Worm (Caenorhabditis elegans) whole organism, young adult: ENCODE data around the gene srw-101.

Source experiments
- B0019.2 ChIP-seq: fragments of 200-800 bp; sonication (Bioruptor generic); conservative IDR thresholded peaks from 2 replicates; pipeline ENCODE4 v1.3.6; 2022; ENCODE audit warnings: missing genetic modification reagents, missing genetic modification characterization, missing compliant biosample characterization
- F49E8.2 ChIP-seq: sonication (generic microtip); optimal IDR thresholded peaks from 3 replicates; lab custom pipeline; 2017; ENCODE audit warnings: missing genetic modification characterization, mild to moderate bottlenecking, missing compliant biosample characterization, antibody characterized with exemption, moderate library complexity; ENCODE audit not compliant: insufficient read depth
- ama-1 ChIP-seq, 3 experiments: fragments of 150-350 bp in 1 of 3; sonication (generic microtip) in 2 of 3; optimal IDR thresholded peaks; 2 replicates each; lab custom pipeline; 2014 to 2018; ENCODE audit warnings: missing biosample characterization in 2 of 3, missing genetic modification characterization in 2 of 3, missing genetic modification reagents in 2 of 3
- chd-7 ChIP-seq: sonication (generic microtip); optimal IDR thresholded peaks from 2 replicates; lab custom pipeline; 2016; ENCODE audit warnings: mild to moderate bottlenecking, missing genetic modification characterization, moderate library complexity, missing compliant biosample characterization
- ekl-4 ChIP-seq: fragments of 200-800 bp; sonication (Bioruptor generic); IDR thresholded peaks from 2 replicates; pipeline ENCODE4 v1.3.6; 2022; ENCODE audit warnings: missing genetic modification reagents, missing genetic modification characterization, missing compliant biosample characterization
- lin-54 ChIP-seq: fragments of 200-800 bp; sonication (Bioruptor generic); optimal IDR thresholded peaks from 2 replicates; lab custom pipeline; 2018; ENCODE audit warnings: mild to moderate bottlenecking, missing genetic modification characterization, missing compliant biosample characterization
- nfyb-1 ChIP-seq: fragments of 200-800 bp; sonication (Bioruptor generic); IDR thresholded peaks from 2 replicates; pipeline ENCODE4 v1.3.6; 2022; ENCODE audit warnings: missing genetic modification reagents, missing genetic modification characterization, missing compliant biosample characterization
- sdz-38 ChIP-seq: sonication (generic microtip); optimal IDR thresholded peaks from 2 replicates; lab custom pipeline; 2016; ENCODE audit warnings: missing genotype, missing genetic modification characterization, missing compliant biosample characterization
- snpc-1.3 ChIP-seq: sonication (generic microtip); optimal IDR thresholded peaks from 2 replicates; lab custom pipeline; 2017; ENCODE audit warnings: missing genetic modification characterization, mild to moderate bottlenecking, missing compliant biosample characterization, antibody characterized with exemption, moderate library complexity, missing genotype, missing genetic modification reagents; ENCODE audit not compliant: insufficient read depth
- snpc-3.4 ChIP-seq: sonication (generic microtip); optimal IDR thresholded peaks from 2 replicates; lab custom pipeline; 2017; ENCODE audit warnings: missing genetic modification characterization, mild to moderate bottlenecking, missing compliant biosample characterization, antibody characterized with exemption, moderate library complexity, missing genotype, missing genetic modification reagents
- somi-1 ChIP-seq: fragments of 200-800 bp; sonication (Bioruptor generic); optimal IDR thresholded peaks from 2 replicates; lab custom pipeline; 2018; ENCODE audit warnings: mild to moderate bottlenecking, missing genetic modification characterization, missing compliant biosample characterization
- unc-130 ChIP-seq: sonication (generic microtip); optimal IDR thresholded peaks from 2 replicates; lab custom pipeline; 2016; ENCODE audit warnings: missing genetic modification reagents, missing genetic modification characterization, missing compliant biosample characterization
- unc-62 ChIP-seq: fragments of 150-350 bp; optimal IDR thresholded peaks from 2 replicates; lab custom pipeline; 2014; ENCODE audit warnings: missing biosample characterization, missing genetic modification reagents, missing genetic modification characterization

- no peak for TF ChIP-seq unc-130 (GFP tag; lab: Kevin White, UChicago)
- TF ChIP-seq ama-1 (optimal IDR thresholded peaks at IDR 0.05; lab: Kevin White, UChicago) = no peak
- no peak for TF ChIP-seq ama-1 (GFP tag; optimal IDR thresholded peaks at IDR 0.05; lab: Kevin White, UChicago)
- TF ChIP-seq sdz-38 (tag; lab: Kevin White, UChicago) = no peak
- no peak for TF ChIP-seq chd-7 (tag; lab: Kevin White, UChicago)
- TF ChIP-seq snpc-1.3 (tag; lab: Kevin White, UChicago) = no peak
- no peak for TF ChIP-seq B0019.2 (GFP tag; lab: Robert Waterston, UW)
- no peak for TF ChIP-seq snpc-3.4
- TF ChIP-seq unc-62 = no peak
- TF ChIP-seq lin-54 (GFP tag; lab: Kevin White, UChicago) = no peak
- no peak for TF ChIP-seq ekl-4
- no peak for TF ChIP-seq nfyb-1 (GFP tag; lab: Robert Waterston, UW)
- no peak for TF ChIP-seq somi-1 (GFP tag; lab: Kevin White, UChicago)
- TF ChIP-seq F49E8.2 = no peak
Measured at ce11 chrV:1756856-1757255, 34.8 kb downstream of the srw-101 start, which contains the start of gene clec-204.
